Fruit fly (Drosophila melanogaster): ENCODE results near the gene CG14851.

DNA sequence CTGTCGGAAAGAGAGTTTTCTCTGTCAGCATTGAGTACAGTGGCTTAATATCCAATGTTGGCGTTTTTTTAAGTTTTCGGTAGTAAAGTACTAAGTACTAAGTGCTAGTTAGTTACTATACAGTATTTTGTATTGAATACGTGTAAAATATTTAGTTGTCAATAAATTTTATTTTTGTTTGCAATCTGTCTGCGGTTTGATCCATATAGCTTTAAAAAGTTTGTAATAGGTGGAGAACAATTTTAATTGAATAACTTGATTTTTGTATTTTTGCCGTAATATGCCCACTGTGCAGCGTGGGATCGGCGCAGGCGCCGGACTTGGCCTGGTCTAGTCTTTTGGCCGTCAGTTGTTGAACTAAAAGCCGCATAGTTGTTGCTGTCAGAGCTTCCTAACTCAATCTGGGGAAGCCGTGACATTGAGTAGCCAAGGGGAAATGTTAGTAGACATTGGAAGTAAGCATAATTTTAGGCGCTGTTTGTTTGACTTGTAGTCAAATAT is 3.7 kb upstream of the CG14851 start:
- no peak for TF ChIP-seq CG8478 (optimal IDR thresholded peaks at IDR 0.05)
- TF ChIP-seq CTCF (optimal IDR thresholded peaks at IDR 0.05) = no peak
